Fruit fly (Drosophila melanogaster) whole organism, wandering third instar larva: ENCODE data around the gene CG32650.

Source experiments
- Abd-B ChIP-seq: fragments of >200 bp; optimal IDR thresholded peaks from 2 replicates; lab custom pipeline; 2017; ENCODE audit warnings: missing biosample characterization, missing genetic modification characterization
- CG32264 ChIP-seq: fragments of 200-800 bp; sonication (Bioruptor generic); optimal IDR thresholded peaks from 2 replicates; lab custom pipeline; 2016; ENCODE audit warnings: missing biosample characterization, missing genetic modification characterization
- CG9705 ChIP-seq: fragments of 200-800 bp; sonication (Bioruptor generic); optimal IDR thresholded peaks from 2 replicates; lab custom pipeline; 2018; ENCODE audit warnings: missing biosample characterization, mild to moderate bottlenecking, missing genetic modification characterization
- CrebA ChIP-seq: fragments of 200-800 bp; sonication (Bioruptor generic); optimal IDR thresholded peaks from 2 replicates; lab custom pipeline; 2016; ENCODE audit warnings: missing biosample characterization, mild to moderate bottlenecking, missing genetic modification characterization, borderline replicate concordance
- Dfd ChIP-seq: fragments of >200 bp; optimal IDR thresholded peaks from 2 replicates; lab custom pipeline; 2017; ENCODE audit warnings: missing biosample characterization, missing genetic modification characterization
- Dif ChIP-seq: fragments of 200-275, 200-300 bp; sonication (Bioruptor generic); optimal IDR thresholded peaks from 2 replicates; lab custom pipeline; 2018; ENCODE audit warnings: missing biosample characterization, missing genetic modification characterization; ENCODE audit not compliant: partially characterized antibody
- GATAd ChIP-seq: sonication (Bioruptor generic); optimal IDR thresholded peaks from 2 replicates; lab custom pipeline; 2016; ENCODE audit warnings: missing biosample characterization, missing genetic modification characterization
- HLH106 ChIP-seq: fragments of 200-800 bp; optimal IDR thresholded peaks from 3 replicates; lab custom pipeline; 2019; ENCODE audit warnings: missing biosample characterization, mild to moderate bottlenecking, missing genetic modification characterization, moderate library complexity
- Hnf4 ChIP-seq: fragments of 200-800 bp; sonication (Bioruptor generic); optimal IDR thresholded peaks from 2 replicates; lab custom pipeline; 2016; ENCODE audit warnings: missing biosample characterization, mild to moderate bottlenecking, missing genetic modification characterization
- Hr78 ChIP-seq: fragments of >200 bp; optimal IDR thresholded peaks from 2 replicates; lab custom pipeline; 2017; ENCODE audit warnings: missing biosample characterization, missing genetic modification characterization
- Hr83 ChIP-seq: fragments of 200-300 bp; sonication (Bioruptor generic); optimal IDR thresholded peaks from 2 replicates; lab custom pipeline; 2016; ENCODE audit warnings: missing biosample characterization, mild to moderate bottlenecking, missing genetic modification characterization, moderate library complexity; ENCODE audit not compliant: poor library complexity, severe bottlenecking
- Jra ChIP-seq: sonication (Bioruptor generic); optimal IDR thresholded peaks from 2 replicates; lab custom pipeline; 2016; ENCODE audit warnings: missing biosample characterization, missing genetic modification characterization
- Mio ChIP-seq: sonication (Bioruptor generic); optimal IDR thresholded peaks from 2 replicates; lab custom pipeline; 2016; ENCODE audit warnings: missing biosample characterization, missing genetic modification characterization
- Myc ChIP-seq: fragments of >200 bp; optimal IDR thresholded peaks from 2 replicates; lab custom pipeline; 2017
- N ChIP-seq: fragments of >200 bp; optimal IDR thresholded peaks from 2 replicates; lab custom pipeline; 2018; ENCODE audit warnings: missing biosample characterization, missing external identifiers, missing genetic modification characterization
- OdsH ChIP-seq: fragments of 200-800 bp; sonication (Bioruptor generic); optimal IDR thresholded peaks from 2 replicates; lab custom pipeline; 2016; ENCODE audit warnings: missing biosample characterization, mild to moderate bottlenecking, missing genetic modification characterization
- Rel ChIP-seq, 2 experiments: fragments of 200-800 bp; sonication (Bioruptor generic) in 1 of 2; optimal IDR thresholded peaks; 2 replicates in 1 of 2; 3 replicates in 1 of 2; lab custom pipeline; 2016 to 2019; ENCODE audit warnings: mild to moderate bottlenecking in 2 of 2, missing biosample characterization in 2 of 2, missing genetic modification characterization in 2 of 2, moderate library complexity in 1 of 2
- Sp1 ChIP-seq: fragments of 200-800 bp; sonication (Bioruptor generic); optimal IDR thresholded peaks from 3 replicates; lab custom pipeline; 2019; ENCODE audit warnings: missing biosample characterization, mild to moderate bottlenecking, missing genetic modification characterization, moderate library complexity
- Vsx2 ChIP-seq: fragments of 200-300, 225-300 bp; sonication (Bioruptor generic); optimal IDR thresholded peaks from 2 replicates; lab custom pipeline; 2018; ENCODE audit warnings: missing biosample characterization, missing genetic modification characterization; ENCODE audit not compliant: partially characterized antibody
- br ChIP-seq: fragments of 200-800 bp; sonication (Bioruptor generic); optimal IDR thresholded peaks from 2 replicates; lab custom pipeline; 2016; ENCODE audit warnings: missing biosample characterization, missing genetic modification characterization
- brk ChIP-seq: fragments of 200-800 bp; sonication (Bioruptor generic); optimal IDR thresholded peaks from 2 replicates; lab custom pipeline; 2016; ENCODE audit warnings: missing biosample characterization, mild to moderate bottlenecking, missing genetic modification characterization
- dl ChIP-seq, 2 experiments: fragments of 175-275, 200-275 bp in 1 of 2; fragments of 200-275 bp in 1 of 2; sonication (Bioruptor generic); optimal IDR thresholded peaks; lab custom pipeline; 2018; ENCODE audit warnings: mild to moderate bottlenecking in 2 of 2, missing biosample characterization in 2 of 2, missing genetic modification characterization in 2 of 2, moderate library complexity in 2 of 2; ENCODE audit not compliant: partially characterized antibody in 2 of 2, insufficient read depth in 1 of 2
- dmrt93B ChIP-seq: fragments of 200-800 bp; sonication (Bioruptor generic); optimal IDR thresholded peaks from 2 replicates; lab custom pipeline; 2018; ENCODE audit warnings: missing biosample characterization, mild to moderate bottlenecking, missing genetic modification characterization
- dsf ChIP-seq: sonication (Bioruptor generic); optimal IDR thresholded peaks from 2 replicates; lab custom pipeline; 2016; ENCODE audit warnings: missing biosample characterization, missing genetic modification characterization, borderline replicate concordance
- ey ChIP-seq: fragments of 200-800 bp; sonication (Bioruptor generic); optimal IDR thresholded peaks from 2 replicates; lab custom pipeline; 2016; ENCODE audit warnings: missing biosample characterization, missing genetic modification characterization
- foxo ChIP-seq, 2 experiments: fragments of 200-800 bp; sonication (Bioruptor generic); optimal IDR thresholded peaks; 2 replicates in 1 of 2; 3 replicates in 1 of 2; lab custom pipeline; 2016 to 2017; ENCODE audit warnings: missing biosample characterization in 2 of 2, missing genetic modification characterization in 2 of 2
- fru ChIP-seq: fragments of 200-800 bp; sonication (Bioruptor generic); optimal IDR thresholded peaks from 3 replicates; lab custom pipeline; 2016; ENCODE audit warnings: missing biosample characterization, mild to moderate bottlenecking, missing genetic modification characterization
- h ChIP-seq: fragments of 200-800 bp; sonication (Bioruptor generic); optimal IDR thresholded peaks from 3 replicates; lab custom pipeline; 2016; ENCODE audit warnings: missing biosample characterization, mild to moderate bottlenecking, missing genetic modification characterization
- jim ChIP-seq: fragments of 175-275, 200-325 bp; sonication (Bioruptor generic); optimal IDR thresholded peaks from 2 replicates; lab custom pipeline; 2016; ENCODE audit warnings: missing biosample characterization, mild to moderate bottlenecking, missing genetic modification characterization
- lola ChIP-seq: fragments of >200 bp; optimal IDR thresholded peaks from 2 replicates; lab custom pipeline; 2017; ENCODE audit warnings: missing biosample characterization, missing genetic modification characterization
- pan ChIP-seq: fragments of >200 bp; optimal IDR thresholded peaks from 2 replicates; lab custom pipeline; 2017
- psq ChIP-seq: fragments of 200-800 bp; sonication (Bioruptor generic); optimal IDR thresholded peaks from 3 replicates; lab custom pipeline; 2017; ENCODE audit warnings: missing biosample characterization, mild to moderate bottlenecking, missing genetic modification characterization, moderate library complexity
- rgr ChIP-seq: fragments of 200-800 bp; sonication (Bioruptor generic); optimal IDR thresholded peaks from 3 replicates; lab custom pipeline; 2016; ENCODE audit warnings: missing biosample characterization, mild to moderate bottlenecking, missing genetic modification characterization
- sage ChIP-seq: fragments of 200-800 bp; sonication (Bioruptor generic); optimal IDR thresholded peaks from 2 replicates; lab custom pipeline; 2016; ENCODE audit warnings: missing biosample characterization, mild to moderate bottlenecking, missing genetic modification characterization
- sv ChIP-seq: fragments of 200-800 bp; sonication (Bioruptor generic); optimal IDR thresholded peaks from 3 replicates; lab custom pipeline; 2016; ENCODE audit warnings: missing biosample characterization, missing genetic modification characterization
- tai ChIP-seq: sonication (Bioruptor generic); optimal IDR thresholded peaks from 2 replicates; lab custom pipeline; 2016; ENCODE audit warnings: missing biosample characterization, missing genetic modification characterization
- usp ChIP-seq: fragments of >200 bp; optimal IDR thresholded peaks from 2 replicates; lab custom pipeline; 2017; ENCODE audit warnings: missing biosample characterization, missing genetic modification characterization
- woc ChIP-seq: sonication (Bioruptor generic); optimal IDR thresholded peaks from 2 replicates; lab custom pipeline; 2016; ENCODE audit warnings: missing biosample characterization, mild to moderate bottlenecking, missing genetic modification characterization

CG32650 gene

dm6 chrX:12923258-12923901 lies 24.9 kb upstream of the CG32650 start:
- TF ChIP-seq woc (GFP tag; lab: Kevin White, UChicago) (no peak), GATAd (GFP tag; lab: Kevin White, UChicago) (no peak), br (GFP tag; lab: Kevin White, UChicago) (peak; percentile 21), usp (GFP tag; lab: Kevin White, UChicago) (no peak), Vsx2 (GFP tag; lab: Kevin White, UChicago) (no peak), CG9705 (GFP tag; lab: Kevin White, UChicago) (no peak), pan (lab: Kevin White, UChicago) (no peak), OdsH (GFP tag; lab: Kevin White, UChicago) (peak; percentile 8), Hr83 (no peak), dl (GFP tag; optimal IDR thresholded peaks at IDR 0.05; lab: Kevin White, UChicago; ENCODE audit: insufficient read depth in 1 of 2, partially characterized antibody in 2 of 2) (no peak), sage (GFP tag; lab: Kevin White, UChicago) (no peak), Hnf4 (no peak), Jra (GFP tag; lab: Kevin White, UChicago) (no peak), Sp1 (GFP tag; lab: Kevin White, UChicago) (peak; percentile 63), sv (no peak), Dfd (GFP tag; lab: Kevin White, UChicago) (no peak), CG32264 (GFP tag; lab: Kevin White, UChicago) (no peak), tai (GFP tag; lab: Kevin White, UChicago) (no peak), foxo (GFP tag; optimal IDR thresholded peaks at IDR 0.05; lab: Kevin White, UChicago) (peak in 1 of 2 experiments; percentile 39), HLH106 (tag; lab: Kevin White, UChicago) (peak; percentile 26), Mio (no peak), jim (GFP tag; lab: Kevin White, UChicago) (no peak), Rel (GFP tag; optimal IDR thresholded peaks at IDR 0.05; lab: Kevin White, UChicago) (no peak), Rel (tag; optimal IDR thresholded peaks at IDR 0.05; lab: Kevin White, UChicago) (no peak), N (no peak), Dif (GFP tag; lab: Kevin White, UChicago) (no peak), Myc (lab: Kevin White, UChicago) (no peak), lola (GFP tag; lab: Kevin White, UChicago) (no peak), rgr (GFP tag; lab: Kevin White, UChicago) (peak; percentile 6), fru (GFP tag; lab: Kevin White, UChicago) (peak; percentile 56), Hr78 (no peak), psq (peak; percentile 35), CrebA (GFP tag; lab: Kevin White, UChicago) (no peak), h (GFP tag; lab: Kevin White, UChicago) (peak; percentile 37), brk (GFP tag; lab: Kevin White, UChicago) (no peak), Abd-B (no peak), dmrt93B (GFP tag; lab: Kevin White, UChicago) (peak; percentile 36), ey (GFP tag; lab: Kevin White, UChicago) (peak; percentile 7), dsf (GFP tag; lab: Kevin White, UChicago) (no peak)

- no peak for TF ChIP-seq CrebA (GFP tag; lab: Kevin White, UChicago)
- TF ChIP-seq, all 38 proteins: peak for 0
Observed at dm6 chrX:12922338-12922737, 23.9 kb upstream of the CG32650 start.

- TF ChIP-seq dmrt93B (GFP tag; lab: Kevin White, UChicago) (no peak), Dfd (GFP tag; lab: Kevin White, UChicago) (no peak), Hr83 (no peak), CG9705 (GFP tag; lab: Kevin White, UChicago) (no peak), ey (GFP tag; lab: Kevin White, UChicago) (no peak)
Observed at dm6 chrX:12919594-12919993, 21.1 kb upstream of the CG32650 start.
